Worm (Caenorhabditis elegans) whole organism, L4/young adult: ENCODE measurements around the gene unc-51.

Experiments used
- W03F9.2 ChIP-seq: fragments of 150-350 bp; optimal IDR thresholded peaks from 2 replicates; lab custom pipeline; 2014; ENCODE audit warnings: missing biosample characterization, missing genetic modification characterization
- dao-5 ChIP-seq: sonication (generic microtip); optimal IDR thresholded peaks from 2 replicates; lab custom pipeline; 2016; ENCODE audit warnings: missing genotype, missing genetic modification characterization, moderate library complexity, missing compliant biosample characterization
- him-1 ChIP-seq: sonication (generic microtip); optimal IDR thresholded peaks from 2 replicates; lab custom pipeline; 2016; ENCODE audit warnings: missing genotype, missing genetic modification reagents, missing genetic modification characterization, missing compliant biosample characterization

The unc-51 gene

ce11 chrV:20004385-20004784 is at the start of gene unc-51:
Gene unc-51, minus strand, starts transcription at chrV:20004485.
- TF ChIP-seq dao-5 = no peak
- TF ChIP-seq him-1 (tag; lab: Kevin White, UChicago) = no peak
- no peak for TF ChIP-seq W03F9.2

- no peak for TF ChIP-seq him-1 (tag; lab: Kevin White, UChicago)
- TF ChIP-seq dao-5 = no peak
- no peak for TF ChIP-seq W03F9.2
Measured at ce11 chrV:20049065-20049464, 44.8 kb upstream of the unc-51 start, which contains the start of gene srh-233. Gene srh-233, plus strand, starts transcription at chrV:20049365.

- TF ChIP-seq dao-5 (no peak), W03F9.2 (no peak), him-1 (tag; lab: Kevin White, UChicago) (no peak)
Measured at ce11 chrV:20047310-20047709, 43.0 kb upstream of the unc-51 start, which contains the start of gene spe-19. Gene spe-19, minus strand, starts transcription at chrV:20047410.

ce11 chrV:20037287-20037686 is 33.0 kb upstream of the unc-51 start, which contains the start of gene Y113G7A.16:
Gene Y113G7A.16, plus strand, starts transcription at chrV:20037587.
- no peak for TF ChIP-seq dao-5
- TF ChIP-seq W03F9.2 = no peak
- TF ChIP-seq him-1 (tag; lab: Kevin White, UChicago) = no peak

- no peak for TF ChIP-seq dao-5
- no peak for TF ChIP-seq him-1 (tag; lab: Kevin White, UChicago)
- TF ChIP-seq W03F9.2 = no peak
Measured at ce11 chrV:20034912-20035311, 30.6 kb upstream of the unc-51 start.

ce11 chrV:20022996-20023456 is 18.7 kb upstream of the unc-51 start, which contains the start of gene lgc-55:
Gene lgc-55, plus strand, starts transcription at chrV:20023046.
- TF ChIP-seq him-1 (tag; lab: Kevin White, UChicago) (no peak), dao-5 (no peak), W03F9.2 (no peak)

ce11 chrV:20021347-20021746 is 17.1 kb upstream of the unc-51 start:
- TF ChIP-seq dao-5 (no peak), him-1 (tag; lab: Kevin White, UChicago) (no peak)

ce11 chrV:20011654-20012053 is 7.4 kb upstream of the unc-51 start, which contains the start of gene Y60A3A.21:
Gene Y60A3A.21, plus strand, starts transcription at chrV:20011954.
- TF ChIP-seq W03F9.2 = no peak
- TF ChIP-seq him-1 (tag; lab: Kevin White, UChicago) = no peak
- no peak for TF ChIP-seq dao-5

- no peak for TF ChIP-seq him-1 (tag; lab: Kevin White, UChicago)
- no peak for TF ChIP-seq W03F9.2
- no peak for TF ChIP-seq dao-5
Measured at ce11 chrV:20011199-20011598, 6.9 kb upstream of the unc-51 start.

- TF ChIP-seq W03F9.2 (no peak), dao-5 (no peak), him-1 (tag; lab: Kevin White, UChicago) (no peak)
Measured at ce11 chrV:20007470-20007869, 3.2 kb upstream of the unc-51 start, which contains the start of gene Y60A3A.23. Gene Y60A3A.23, plus strand, starts transcription at chrV:20007770.

- TF ChIP-seq him-1 (tag; lab: Kevin White, UChicago) (peak; percentile 23), W03F9.2 (no peak)
Measured at ce11 chrV:20005724-20006132, 1.4 kb upstream of the unc-51 start.

ce11 chrV:20002194-20002593 is 2.1 kb downstream of the unc-51 start:
- TF ChIP-seq dao-5 (no peak), him-1 (tag; lab: Kevin White, UChicago) (no peak), W03F9.2 (no peak)

ce11 chrV:20000639-20001038 is 3.6 kb downstream of the unc-51 start:
- TF ChIP-seq dao-5 (no peak), W03F9.2 (no peak), him-1 (tag; lab: Kevin White, UChicago) (no peak)

- TF ChIP-seq W03F9.2 (no peak), dao-5 (no peak), him-1 (tag; lab: Kevin White, UChicago) (no peak)
Measured at ce11 chrV:19999789-20000188, 4.5 kb downstream of the unc-51 start.

ce11 chrV:19999100-19999499 is 5.2 kb downstream of the unc-51 start:
- no peak for TF ChIP-seq W03F9.2
- no peak for TF ChIP-seq him-1 (tag; lab: Kevin White, UChicago)
- TF ChIP-seq dao-5 = no peak

- no peak for TF ChIP-seq dao-5
- TF ChIP-seq him-1 (tag; lab: Kevin White, UChicago) = no peak
- no peak for TF ChIP-seq W03F9.2
Measured at ce11 chrV:19998203-19998836, 6.0 kb downstream of the unc-51 start.
